Fruit fly (Drosophila melanogaster): ENCODE data around the gene Rcd4.

DNA sequence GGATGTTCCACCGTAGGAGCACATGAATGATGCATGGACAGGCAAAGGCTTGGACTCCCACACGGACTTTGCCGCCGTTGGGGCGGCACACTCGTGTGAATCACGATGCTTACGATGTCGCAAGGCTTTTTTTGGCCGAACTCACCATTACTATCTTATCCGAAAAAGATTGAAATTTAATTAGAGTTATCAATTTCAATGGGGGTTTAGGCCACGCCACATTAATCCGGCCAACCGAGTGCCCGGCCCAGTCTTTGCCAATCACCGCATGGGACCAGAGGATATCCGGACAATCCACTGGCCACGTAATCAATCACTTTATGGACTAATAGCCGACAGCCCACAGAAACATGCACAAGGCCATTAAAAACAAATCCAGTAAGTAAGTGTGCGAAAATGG is 10.4 kb upstream of the Rcd4 start:
- TF ChIP-seq CG18476 (GFP tag; optimal IDR thresholded peaks at IDR 0.05) = no peak
- no peak for TF ChIP-seq usp (GFP tag; optimal IDR thresholded peaks at IDR 0.05)
- no peak for TF ChIP-seq H2.0 (GFP tag; IDR thresholded peaks at IDR 0.05)
- TF ChIP-seq CG18599 (GFP tag; optimal IDR thresholded peaks at IDR 0.05) = no peak
- no peak for TF ChIP-seq fd102C (GFP tag; optimal IDR thresholded peaks at IDR 0.05)
- TF ChIP-seq tio (GFP tag; optimal IDR thresholded peaks at IDR 0.05) = no peak
- no peak for TF ChIP-seq Stat92E (GFP tag; optimal IDR thresholded peaks at IDR 0.05)
- TF ChIP-seq CG10654 (GFP tag; optimal IDR thresholded peaks at IDR 0.05) = no peak

Data from whole organism, embryonic.